Worm (Caenorhabditis elegans): ENCODE data around the gene K01A6.8.

- no peak for TF ChIP-seq nhr-84 (tag; optimal IDR thresholded peaks at IDR 0.05)
- TF ChIP-seq dpl-1 (GFP tag; optimal IDR thresholded peaks at IDR 0.05): no peak
- TF ChIP-seq nhr-77 (tag; optimal IDR thresholded peaks at IDR 0.05): no peak
- no peak for TF ChIP-seq nhr-85 (tag)
- no peak for TF ChIP-seq ceh-82 (tag; optimal IDR thresholded peaks at IDR 0.05)
Measured at ce11 chrIV:11721878-11722277, 15.3 kb downstream of the K01A6.8 start.
